Worm (Caenorhabditis elegans) whole organism, L4 larva: Measurements from ENCODE around the gene ZK105.14.

ENCODE experiments used
- F44E2.7 ChIP-seq: fragments of 200-800 bp; sonication (Bioruptor generic); IDR thresholded peaks from 2 replicates; pipeline ENCODE4 v2.1.2; 2022; ENCODE audit warnings: missing genetic modification characterization, missing compliant biosample characterization
- R02D3.7 ChIP-seq: fragments of 150-350 bp; sonication (generic microtip); optimal IDR thresholded peaks from 3 replicates; lab custom pipeline; 2014; ENCODE audit warnings: missing biosample characterization, missing genetic modification characterization
- Y48G9A.11 ChIP-seq: fragments of 200-800 bp; sonication (Bioruptor generic); IDR thresholded peaks from 2 replicates; pipeline ENCODE4 v1.3.6; 2022; ENCODE audit warnings: missing genetic modification reagents, missing genetic modification characterization, missing compliant biosample characterization
- Y5F2A.4 ChIP-seq: fragments of 200-800 bp; sonication (Bioruptor generic); optimal IDR thresholded peaks from 2 replicates; lab custom pipeline; 2018; ENCODE audit warnings: mild to moderate bottlenecking, missing genetic modification characterization, missing compliant biosample characterization
- Y75B8A.6 ChIP-seq: fragments of 200-800 bp; sonication (Bioruptor generic); IDR thresholded peaks from 2 replicates; pipeline ENCODE4 v1.3.6; 2022; ENCODE audit warnings: missing genetic modification reagents, missing genetic modification characterization, missing compliant biosample characterization
- aha-1 ChIP-seq: fragments of 150-350 bp; peaks from one replicate; lab custom pipeline; 2014; ENCODE audit warnings: missing biosample characterization, missing genetic modification characterization
- ama-1 ChIP-seq: fragments of 150-350 bp; optimal IDR thresholded peaks from 2 replicates; lab custom pipeline; 2014; ENCODE audit warnings: inconsistent platforms, mixed read lengths
- arid-1 ChIP-seq: fragments of 200-800 bp; sonication (Bioruptor generic); conservative IDR thresholded peaks from 2 replicates; pipeline ENCODE4 v1.3.6; 2022; ENCODE audit warnings: missing genetic modification reagents, missing genetic modification characterization, missing compliant biosample characterization
- ceh-20 ChIP-seq: fragments of 200-800 bp; sonication (Bioruptor generic); IDR thresholded peaks from 2 replicates; pipeline ENCODE4 v1.3.6; 2022; ENCODE audit warnings: missing genetic modification reagents, missing genetic modification characterization, missing compliant biosample characterization
- ceh-44 ChIP-seq: fragments of 200-800 bp; sonication (Bioruptor generic); IDR thresholded peaks from 2 replicates; pipeline ENCODE4 v1.3.6; 2022; ENCODE audit warnings: missing genetic modification reagents, missing genetic modification characterization, missing compliant biosample characterization
- daf-16 ChIP-seq, 3 experiments: sonication (generic microtip); optimal IDR thresholded peaks; 2 replicates each; lab custom pipeline; 2016 to 2017; ENCODE audit warnings: missing genetic modification characterization in 3 of 3, missing genetic modification reagents in 3 of 3, mild to moderate bottlenecking in 2 of 3, missing compliant biosample characterization in 2 of 3, missing biosample characterization in 1 of 3, moderate library complexity in 1 of 3
- daf-8 ChIP-seq: fragments of 200-800 bp; sonication (Bioruptor generic); IDR thresholded peaks from 2 replicates; pipeline ENCODE4 v1.3.6; 2022; ENCODE audit warnings: missing genetic modification characterization, missing compliant biosample characterization
- dpl-1 ChIP-seq: fragments of 150-350 bp; optimal IDR thresholded peaks from 2 replicates; lab custom pipeline; 2014; ENCODE audit warnings: missing biosample characterization, missing genetic modification reagents, missing genetic modification characterization
- duxl-1 ChIP-seq: sonication (generic microtip); optimal IDR thresholded peaks from 2 replicates; lab custom pipeline; 2016; ENCODE audit warnings: mild to moderate bottlenecking, missing genetic modification characterization, moderate library complexity, missing compliant biosample characterization; ENCODE audit not compliant: poor library complexity
- dve-1 ChIP-seq: sonication (generic microtip); optimal IDR thresholded peaks from 2 replicates; lab custom pipeline; 2017; ENCODE audit warnings: antibody characterized with exemption, mild to moderate bottlenecking, missing genetic modification characterization, missing compliant biosample characterization; ENCODE audit not compliant: insufficient read depth
- egl-43 ChIP-seq: fragments of 200-800 bp; sonication (Bioruptor generic); IDR thresholded peaks from 2 replicates; pipeline ENCODE4 v1.3.6; 2022; ENCODE audit warnings: missing genetic modification reagents, missing genetic modification characterization, missing compliant biosample characterization
- fkh-10 ChIP-seq: fragments of 150-350 bp; optimal IDR thresholded peaks from 2 replicates; lab custom pipeline; 2014; ENCODE audit warnings: missing biosample characterization, missing genetic modification reagents, missing genetic modification characterization
- fos-1 ChIP-seq: fragments of 150-350 bp; optimal IDR thresholded peaks from 2 replicates; lab custom pipeline; 2014; ENCODE audit warnings: missing biosample characterization, missing genetic modification characterization
- hif-1 ChIP-seq, 2 experiments: sonication (generic microtip); optimal IDR thresholded peaks; 2 replicates each; lab custom pipeline; 2016 to 2017; ENCODE audit warnings: missing compliant biosample characterization in 2 of 2, missing genetic modification characterization in 2 of 2, missing genetic modification reagents in 2 of 2, missing genotype in 2 of 2, mild to moderate bottlenecking in 1 of 2
- hlh-11 ChIP-seq: fragments of 200-800 bp; sonication (Bioruptor generic); optimal IDR thresholded peaks from 2 replicates; lab custom pipeline; 2018; ENCODE audit warnings: mild to moderate bottlenecking, missing genetic modification characterization, missing compliant biosample characterization
- hlh-30 ChIP-seq: sonication (generic microtip); optimal IDR thresholded peaks from 2 replicates; lab custom pipeline; 2017; ENCODE audit warnings: antibody characterized with exemption, mild to moderate bottlenecking, missing genetic modification characterization, missing compliant biosample characterization; ENCODE audit not compliant: insufficient read depth
- hmg-1.1 ChIP-seq: fragments of 200-800 bp; sonication (Bioruptor generic); IDR thresholded peaks from 2 replicates; pipeline ENCODE4 v1.3.6; 2022; ENCODE audit warnings: missing genetic modification reagents, missing genetic modification characterization, missing compliant biosample characterization
- jun-1 ChIP-seq: fragments of 150-350 bp; optimal IDR thresholded peaks from 2 replicates; lab custom pipeline; 2014; ENCODE audit warnings: missing biosample characterization, missing genetic modification reagents, missing genetic modification characterization
- lim-7 ChIP-seq: fragments of 200-800 bp; sonication (Bioruptor generic); IDR thresholded peaks from 2 replicates; pipeline ENCODE4 v1.3.6; 2022; ENCODE audit warnings: missing genetic modification characterization, missing compliant biosample characterization
- lsy-2 ChIP-seq, 2 experiments: fragments of 150-350 bp in 1 of 2; sonication (generic microtip) in 1 of 2; optimal IDR thresholded peaks; 2 replicates each; lab custom pipeline; 2014 to 2017; ENCODE audit warnings: missing biosample characterization in 2 of 2, missing genetic modification characterization in 2 of 2
- madf-5 ChIP-seq, 2 experiments: fragments of 200-800 bp; sonication (Bioruptor generic); IDR thresholded peaks; 2 replicates each; pipeline ENCODE4 v1.3.6; 2022; ENCODE audit warnings: missing compliant biosample characterization in 2 of 2, missing genetic modification characterization in 2 of 2
- mdl-1 ChIP-seq, 2 experiments: fragments of 150-350 bp in 1 of 2; sonication (generic microtip) in 1 of 2; optimal IDR thresholded peaks; 2 replicates each; lab custom pipeline; 2014 to 2017; ENCODE audit warnings: missing biosample characterization in 2 of 2, missing genetic modification characterization in 2 of 2
- mep-1 ChIP-seq: fragments of 150-350 bp; sonication (generic microtip); optimal IDR thresholded peaks from 3 replicates; lab custom pipeline; 2014; ENCODE audit warnings: missing biosample characterization, missing genetic modification characterization
- mes-2 ChIP-seq: sonication (generic microtip); optimal IDR thresholded peaks from 2 replicates; lab custom pipeline; 2016; ENCODE audit warnings: missing genotype, mild to moderate bottlenecking, missing genetic modification characterization, missing compliant biosample characterization; ENCODE audit not compliant: poor library complexity, severe bottlenecking
- mxl-3 ChIP-seq: fragments of 200-800 bp; sonication (Bioruptor generic); optimal IDR thresholded peaks from 2 replicates; lab custom pipeline; 2018; ENCODE audit warnings: mild to moderate bottlenecking, missing genetic modification characterization, missing compliant biosample characterization
- nhr-102 ChIP-seq: sonication (generic microtip); optimal IDR thresholded peaks from 2 replicates; lab custom pipeline; 2016; ENCODE audit warnings: mild to moderate bottlenecking, missing genetic modification characterization, moderate library complexity, missing compliant biosample characterization
- nhr-11 ChIP-seq: fragments of 150-350 bp; optimal IDR thresholded peaks from 2 replicates; lab custom pipeline; 2014; ENCODE audit warnings: missing biosample characterization, missing genetic modification characterization
- nhr-237 ChIP-seq: sonication (generic microtip); optimal IDR thresholded peaks from 2 replicates; lab custom pipeline; 2017; ENCODE audit warnings: missing biosample characterization, missing genetic modification characterization
- nhr-28 ChIP-seq: fragments of 150-350 bp; optimal IDR thresholded peaks from 2 replicates; lab custom pipeline; 2014; ENCODE audit warnings: missing biosample characterization, missing genetic modification characterization
- nhr-48 ChIP-seq: sonication (generic microtip); optimal IDR thresholded peaks from 2 replicates; lab custom pipeline; 2016; ENCODE audit warnings: mild to moderate bottlenecking, missing genetic modification characterization, missing compliant biosample characterization
- nhr-6 ChIP-seq: fragments of 150-350 bp; optimal IDR thresholded peaks from 2 replicates; lab custom pipeline; 2014; ENCODE audit warnings: missing biosample characterization, missing genetic modification characterization
- php-3 ChIP-seq: fragments of 200-800 bp; sonication (Bioruptor generic); IDR thresholded peaks from 2 replicates; pipeline ENCODE4 v1.3.6; 2022; ENCODE audit warnings: missing genetic modification reagents, missing genetic modification characterization, missing compliant biosample characterization
- pqm-1 ChIP-seq: sonication (generic microtip); optimal IDR thresholded peaks from 2 replicates; lab custom pipeline; 2017; ENCODE audit warnings: missing biosample characterization, missing genetic modification characterization
- rbr-2 ChIP-seq: sonication (generic microtip); optimal IDR thresholded peaks from 2 replicates; lab custom pipeline; 2016; ENCODE audit warnings: missing genotype, missing genetic modification characterization, missing compliant biosample characterization
- skn-1 ChIP-seq: fragments of 150-350 bp; optimal IDR thresholded peaks from 2 replicates; lab custom pipeline; 2014; ENCODE audit warnings: missing biosample characterization, missing genetic modification characterization
- snpc-1.2 ChIP-seq: fragments of 200-800 bp; sonication (Bioruptor generic); IDR thresholded peaks from 2 replicates; pipeline ENCODE4 v1.3.6; 2022; ENCODE audit warnings: missing genetic modification reagents, missing genetic modification characterization, missing compliant biosample characterization
- zfp-3 ChIP-seq: fragments of 200-800 bp; sonication (Bioruptor generic); conservative IDR thresholded peaks from 2 replicates; pipeline ENCODE4 v1.3.6; 2022; ENCODE audit warnings: missing genetic modification reagents, missing genetic modification characterization, missing compliant biosample characterization
- zip-11 ChIP-seq: fragments of 200-800 bp; sonication (Bioruptor generic); IDR thresholded peaks from 2 replicates; pipeline ENCODE4 v1.3.6; 2022; ENCODE audit warnings: missing genetic modification characterization, missing compliant biosample characterization

ZK105.14 gene

ce11 chrV:7734909-7735308 is 13.1 kb upstream of the ZK105.14 start, which contains the start of gene clic-1:
clic-1 (minus strand) TSS chrV:7734911.
- 0 out of 2 replicates have a peak, but pooled peaks have one; percentile 8 for TF ChIP-seq php-3 (GFP tag; lab: Robert Waterston, UW)
- no peak for TF ChIP-seq snpc-1.2 (GFP tag; lab: Robert Waterston, UW)
- no peak for TF ChIP-seq fos-1 (tag; lab: Kevin White, UChicago)
- TF ChIP-seq rbr-2 (tag; lab: Kevin White, UChicago), result peak; percentile 52
- peak; percentile 89 for TF ChIP-seq hlh-11 (tag; lab: Kevin White, UChicago)
- peak; percentile 16 for TF ChIP-seq nhr-6 (tag; lab: Kevin White, UChicago)
- no peak for TF ChIP-seq ceh-44 (GFP tag; lab: Robert Waterston, UW)
- no peak for TF ChIP-seq daf-16 (GFP tag; optimal IDR thresholded peaks at IDR 0.05; lab: Kevin White, UChicago)
- TF ChIP-seq daf-16 (tag; optimal IDR thresholded peaks at IDR 0.05; lab: Kevin White, UChicago), result peak; percentile 31
- TF ChIP-seq mes-2 (tag; lab: Kevin White, UChicago), result peak; percentile 56
- TF ChIP-seq dve-1, result peak; percentile 29
- TF ChIP-seq lsy-2 (tag; optimal IDR thresholded peaks at IDR 0.05; lab: Kevin White, UChicago), result peak in 1 of 2 experiments; percentile 70
- TF ChIP-seq ama-1, result peak; percentile 36
- TF ChIP-seq arid-1, result no peak
- TF ChIP-seq zip-11 (GFP tag; lab: Robert Waterston, UW), result no peak
- TF ChIP-seq F44E2.7 (GFP tag; lab: Robert Waterston, UW), result no peak
- peak; percentile 92 for TF ChIP-seq dpl-1
- TF ChIP-seq nhr-237 (tag; lab: Kevin White, UChicago), result no peak
- TF ChIP-seq nhr-11 (tag; lab: Kevin White, UChicago), result no peak
- TF ChIP-seq hlh-30 (tag; lab: Kevin White, UChicago), result peak; percentile 74
- peak in 1 of 2 experiments; percentile 37 for TF ChIP-seq mdl-1 (tag; optimal IDR thresholded peaks at IDR 0.05; lab: Kevin White, UChicago)
- peak; percentile 33 for TF ChIP-seq mep-1 (tag; lab: Kevin White, UChicago)
- no peak for TF ChIP-seq madf-5 (GFP tag; IDR thresholded peaks at IDR 0.05; lab: Robert Waterston, UW)
- TF ChIP-seq Y75B8A.6, result no peak
- no peak for TF ChIP-seq jun-1 (tag; lab: Kevin White, UChicago)
- TF ChIP-seq aha-1, result peak; percentile 22
- no peak for TF ChIP-seq ceh-20 (GFP tag; lab: Robert Waterston, UW)
- peak; percentile 43 for TF ChIP-seq fkh-10 (GFP tag; lab: Kevin White, UChicago)
- TF ChIP-seq nhr-28 (tag; lab: Kevin White, UChicago), result peak; percentile 65
- no peak for TF ChIP-seq R02D3.7 (tag; lab: Kevin White, UChicago)
- no peak for TF ChIP-seq Y48G9A.11 (GFP tag; lab: Robert Waterston, UW)
- no peak for TF ChIP-seq nhr-102
- TF ChIP-seq daf-8, result no peak
- TF ChIP-seq mxl-3, result peak; percentile 48
- TF ChIP-seq hmg-1.1, result peak; percentile 59; the same call in 1 of the 2 replicates
- TF ChIP-seq duxl-1 (tag; lab: Kevin White, UChicago), result no peak
- peak in 1 of 2 experiments; percentile 30 for TF ChIP-seq hif-1 (tag; optimal IDR thresholded peaks at IDR 0.05; lab: Kevin White, UChicago)
- no peak for TF ChIP-seq zfp-3 (GFP tag; lab: Robert Waterston, UW)
- TF ChIP-seq skn-1 (tag; lab: Kevin White, UChicago), result no peak

DNA sequence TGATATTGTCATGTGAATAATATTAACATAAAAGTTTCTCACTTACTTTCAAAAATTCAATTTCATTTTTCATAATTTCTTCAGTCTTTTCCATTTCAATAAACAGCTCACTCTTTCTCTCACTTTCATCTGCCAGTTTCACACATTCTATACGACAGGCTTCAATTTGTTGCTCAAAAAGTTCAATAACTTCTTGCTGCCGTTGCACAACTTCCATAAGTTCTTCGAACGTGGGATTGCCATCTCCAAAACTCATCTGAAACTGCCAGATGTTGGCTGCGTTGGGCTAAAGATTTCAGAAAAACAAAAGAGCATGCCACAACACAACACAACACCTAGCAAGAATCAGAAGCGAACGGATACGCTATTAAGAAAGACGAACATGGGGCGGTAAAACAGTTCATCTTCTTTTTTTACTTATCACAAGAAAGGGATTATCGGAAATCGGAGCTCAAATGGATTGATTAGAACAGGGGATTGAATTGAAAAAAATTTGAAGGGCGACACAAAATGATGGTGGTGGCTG is 11.5 kb upstream of the ZK105.14 start:
- TF ChIP-seq ama-1 (peak; percentile 46), snpc-1.2 (GFP tag; lab: Robert Waterston, UW) (no peak), aha-1 (peak; percentile 83), mep-1 (tag; lab: Kevin White, UChicago) (peak; percentile 26), nhr-48 (tag; lab: Kevin White, UChicago) (peak; percentile 13), Y5F2A.4 (GFP tag; lab: Kevin White, UChicago) (peak; percentile 1), pqm-1 (tag; lab: Kevin White, UChicago) (no peak), lsy-2 (tag; optimal IDR thresholded peaks at IDR 0.05; lab: Kevin White, UChicago) (peak in 1 of 2 experiments; percentile 32), egl-43 (GFP tag; lab: Robert Waterston, UW) (0 out of 2 replicates have a peak, but pooled peaks have one; percentile 24), zip-11 (GFP tag; lab: Robert Waterston, UW) (0 out of 2 replicates have a peak, but pooled peaks have one; percentile 9), F44E2.7 (GFP tag; lab: Robert Waterston, UW) (no peak), lim-7 (GFP tag; lab: Robert Waterston, UW) (0 out of 2 replicates have a peak, but pooled peaks have one; percentile 26)
